Fruit fly (Drosophila melanogaster) Kc167 (cell line): Measurements from ENCODE around the gene CG7611.

Experiments
- Sin3A ChIP-seq: fragments of >200 bp; optimal IDR thresholded peaks from 2 replicates; lab custom pipeline; 2018; ENCODE audit warnings: missing external identifiers
- psq ChIP-seq: fragments of >200 bp; optimal IDR thresholded peaks from 2 replicates; lab custom pipeline; 2017; ENCODE audit warnings: missing external identifiers
- ttk ChIP-seq: sonication (Bioruptor generic); optimal IDR thresholded peaks from 2 replicates; lab custom pipeline; 2017; ENCODE audit warnings: missing external identifiers

DNA sequence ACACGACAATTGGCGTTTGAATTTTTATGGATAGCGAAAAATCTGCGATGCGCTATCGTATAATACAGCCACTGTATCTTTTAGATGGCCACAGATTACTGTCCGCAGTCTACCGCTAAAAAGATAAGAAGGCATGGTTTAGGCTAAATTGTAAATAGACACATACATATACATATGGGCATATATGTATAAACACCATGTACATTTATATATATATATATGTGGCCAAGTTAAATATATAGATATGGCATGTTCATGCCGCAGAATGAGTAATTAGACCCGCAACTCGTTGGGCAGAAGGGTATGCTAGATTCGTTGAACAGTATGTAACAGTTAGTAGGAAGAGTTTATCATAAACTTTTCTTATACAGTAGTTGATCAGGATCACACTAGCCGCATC, 39.1 kb downstream of the CG7611 start, which contains the start of gene CapaR:
- TF ChIP-seq Sin3A (lab: Kevin White, UChicago) (no peak), ttk (lab: Kevin White, UChicago) (no peak), psq (lab: Kevin White, UChicago) (no peak)
